Worm (Caenorhabditis elegans) whole organism, L4 larva: ENCODE results near the gene lpr-6.
A peak's percentile ranks its signal among the peaks of the same experiment; 100 is the strongest.

Experiments used
- Y5F2A.4 ChIP-seq: fragments of 200-800 bp; sonication (Bioruptor generic); optimal IDR thresholded peaks from 2 replicates; lab custom pipeline; 2018; ENCODE audit warnings: mild to moderate bottlenecking, missing genetic modification characterization, missing compliant biosample characterization
- Y75B8A.6 ChIP-seq: fragments of 200-800 bp; sonication (Bioruptor generic); IDR thresholded peaks from 2 replicates; pipeline ENCODE4 v1.3.6; 2022; ENCODE audit warnings: missing genetic modification reagents, missing genetic modification characterization, missing compliant biosample characterization
- ceh-44 ChIP-seq: fragments of 200-800 bp; sonication (Bioruptor generic); IDR thresholded peaks from 2 replicates; pipeline ENCODE4 v1.3.6; 2022; ENCODE audit warnings: missing genetic modification reagents, missing genetic modification characterization, missing compliant biosample characterization
- ceh-82 ChIP-seq: sonication (generic microtip); optimal IDR thresholded peaks from 2 replicates; lab custom pipeline; 2017; ENCODE audit warnings: missing biosample characterization, missing genetic modification characterization
- dve-1 ChIP-seq: sonication (generic microtip); optimal IDR thresholded peaks from 2 replicates; lab custom pipeline; 2017; ENCODE audit warnings: antibody characterized with exemption, mild to moderate bottlenecking, missing genetic modification characterization, missing compliant biosample characterization; ENCODE audit not compliant: insufficient read depth
- jun-1 ChIP-seq: fragments of 150-350 bp; optimal IDR thresholded peaks from 2 replicates; lab custom pipeline; 2014; ENCODE audit warnings: missing biosample characterization, missing genetic modification reagents, missing genetic modification characterization
- lin-13 ChIP-seq: fragments of 150-350 bp; optimal IDR thresholded peaks from 2 replicates; lab custom pipeline; 2014; ENCODE audit warnings: missing biosample characterization, missing genetic modification reagents, missing genetic modification characterization
- mep-1 ChIP-seq: fragments of 150-350 bp; sonication (generic microtip); optimal IDR thresholded peaks from 3 replicates; lab custom pipeline; 2014; ENCODE audit warnings: missing biosample characterization, missing genetic modification characterization
- nhr-76 ChIP-seq: fragments of 150-350 bp; optimal IDR thresholded peaks from 2 replicates; lab custom pipeline; 2014; ENCODE audit warnings: missing biosample characterization, missing genetic modification characterization
- snpc-1.2 ChIP-seq: fragments of 200-800 bp; sonication (Bioruptor generic); IDR thresholded peaks from 2 replicates; pipeline ENCODE4 v1.3.6; 2022; ENCODE audit warnings: missing genetic modification reagents, missing genetic modification characterization, missing compliant biosample characterization
- unc-62 ChIP-seq, 3 experiments: fragments of 150-350 bp in 1 of 3; sonication (generic microtip); optimal IDR thresholded peaks in 2 of 3; peaks in 1 of 3; 1 replicate in 1 of 3; 2 replicates in 2 of 3; lab custom pipeline; 2014 to 2017; ENCODE audit warnings: missing biosample characterization in 3 of 3, missing genetic modification characterization in 3 of 3, missing genetic modification reagents in 3 of 3, missing genotype in 1 of 3

DNA sequence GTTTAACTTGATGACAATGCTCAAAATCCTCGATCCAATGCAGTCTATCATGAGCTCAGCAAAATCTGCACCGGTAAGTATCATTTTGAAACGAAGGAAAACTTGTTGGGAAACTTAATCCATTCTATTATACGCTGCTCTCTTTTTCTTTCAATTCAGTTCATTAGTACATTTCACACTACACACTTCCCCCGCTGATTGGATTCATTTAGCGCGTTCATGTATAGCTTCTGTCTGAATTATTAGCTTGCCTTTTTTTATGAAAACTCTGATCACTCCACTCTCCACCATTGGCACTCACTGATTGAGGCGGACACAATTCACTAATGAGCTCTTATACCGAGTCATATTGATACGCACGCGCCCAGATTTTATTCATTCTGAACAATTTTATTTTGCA lies 21.6 kb upstream of the lpr-6 start:
- peak in 1 of 2 experiments; percentile 50 for TF ChIP-seq unc-62 (GFP tag; optimal IDR thresholded peaks at IDR 0.05 in 1 of 2; lab: Kevin White, UChicago)
- no peak for TF ChIP-seq unc-62 (tag; optimal IDR thresholded peaks at IDR 0.05; lab: Kevin White, UChicago)
- TF ChIP-seq mep-1 (tag; lab: Kevin White, UChicago), result no peak
- TF ChIP-seq jun-1 (tag; lab: Kevin White, UChicago), result no peak
- no peak for TF ChIP-seq Y5F2A.4 (GFP tag; lab: Kevin White, UChicago)
- TF ChIP-seq ceh-44, result no peak
- TF ChIP-seq nhr-76 (tag; lab: Kevin White, UChicago), result no peak
- no peak for TF ChIP-seq ceh-82 (tag; lab: Kevin White, UChicago)
- TF ChIP-seq lin-13 (GFP tag; lab: Kevin White, UChicago), result no peak
- no peak for TF ChIP-seq Y75B8A.6
- TF ChIP-seq dve-1 (tag; lab: Kevin White, UChicago), result no peak
- TF ChIP-seq snpc-1.2 (GFP tag; lab: Robert Waterston, UW), result no peak
